Fruit fly (Drosophila melanogaster): ENCODE data around the gene CG7573.

The CG7573 gene

dm6 chr3L:11325671-11326306 lies 14.2 kb downstream of the CG7573 start (continued):
- TF ChIP-seq pan (optimal IDR thresholded peaks at IDR 0.05) (no peak), pan (GFP tag; optimal IDR thresholded peaks at IDR 0.05 in 1 of 2, IDR thresholded peaks at IDR 0.05 in 1 of 2) (peak in 1 of 2 experiments; percentile 83), CG13123 (GFP tag; optimal IDR thresholded peaks at IDR 0.05) (peak; percentile 61), Ets65A (GFP tag) (peak; percentile 97), CG18262 (tag; optimal IDR thresholded peaks at IDR 0.05) (peak; percentile 85), kah (GFP tag; optimal IDR thresholded peaks at IDR 0.05) (peak; percentile 43), gro (GFP tag; optimal IDR thresholded peaks at IDR 0.05) (no peak), CG17612 (GFP tag; IDR thresholded peaks at IDR 0.05) (0 out of 2 replicates have a peak, but pooled peaks have one; percentile 37), ac (GFP tag; optimal IDR thresholded peaks at IDR 0.05) (peak; percentile 71), CG8765 (GFP tag; IDR thresholded peaks at IDR 0.05) (peak; percentile 85; the same call in 1 of the 2 replicates), odd (GFP tag; optimal IDR thresholded peaks at IDR 0.05) (peak; percentile 13), p53 (GFP tag; optimal IDR thresholded peaks at IDR 0.05) (peak; percentile 59), Med (GFP tag) (peak; percentile 96), Meics (GFP tag; optimal IDR thresholded peaks at IDR 0.05) (peak; percentile 45), wek (GFP tag; optimal IDR thresholded peaks at IDR 0.05) (peak; percentile 24), ara (GFP tag; IDR thresholded peaks at IDR 0.05) (peak; percentile 84), CG8944 (GFP tag; optimal IDR thresholded peaks at IDR 0.05) (peak; percentile 66), fru (optimal IDR thresholded peaks at IDR 0.05) (no peak), sisA (GFP tag; IDR thresholded peaks at IDR 0.05) (peak; percentile 86), CG3726 (GFP tag; IDR thresholded peaks at IDR 0.05) (peak; percentile 79), CG11504 (tag; optimal IDR thresholded peaks at IDR 0.05) (peak; percentile 86), CG4282 (GFP tag; optimal IDR thresholded peaks at IDR 0.05) (peak; percentile 1), wdn (GFP tag; IDR thresholded peaks at IDR 0.05) (no peak), Fer2 (tag; optimal IDR thresholded peaks at IDR 0.05) (peak; percentile 23), rib (GFP tag; IDR thresholded peaks at IDR 0.05) (no peak), dm (GFP tag; optimal IDR thresholded peaks at IDR 0.05) (peak; percentile 43), CG15269 (tag; optimal IDR thresholded peaks at IDR 0.05) (peak; percentile 76), NC2β (GFP tag; optimal IDR thresholded peaks at IDR 0.05) (peak; percentile 71), sc (optimal IDR thresholded peaks at IDR 0.05) (no peak), sc (GFP tag; optimal IDR thresholded peaks at IDR 0.05) (peak; percentile 46), Bgb (GFP tag; IDR thresholded peaks at IDR 0.05; ENCODE audit: partially characterized antibody) (no peak), h (optimal IDR thresholded peaks at IDR 0.05) (no peak), TFAM (GFP tag; optimal IDR thresholded peaks at IDR 0.05) (peak; percentile 52), otp (GFP tag; IDR thresholded peaks at IDR 0.05) (peak; percentile 84; the same call in 2 of the 3 replicates), MTF-1 (GFP tag; optimal IDR thresholded peaks at IDR 0.05; ENCODE audit: borderline replicate concordance) (peak; percentile 25), Sry-δ (GFP tag; optimal IDR thresholded peaks at IDR 0.05) (peak; percentile 47), CG15696 (tag; optimal IDR thresholded peaks at IDR 0.05) (peak; percentile 80), CG8290 (GFP tag; optimal IDR thresholded peaks at IDR 0.05) (peak; percentile 41), CG8290 (tag; optimal IDR thresholded peaks at IDR 0.05) (peak in 1 of 2 experiments; percentile 33), CG4328 (GFP tag; optimal IDR thresholded peaks at IDR 0.05) (no peak), chif (GFP tag; optimal IDR thresholded peaks at IDR 0.05) (peak; percentile 89), CG1529 (GFP tag; optimal IDR thresholded peaks at IDR 0.05) (peak; percentile 63), trem (tag; optimal IDR thresholded peaks at IDR 0.05) (peak; percentile 75), CG33557 (GFP tag; optimal IDR thresholded peaks at IDR 0.05) (peak; percentile 49), CG11398 (GFP tag; optimal IDR thresholded peaks at IDR 0.05) (peak; percentile 61), az2 (GFP tag; optimal IDR thresholded peaks at IDR 0.05) (peak; percentile 81), CG10654 (GFP tag; optimal IDR thresholded peaks at IDR 0.05) (peak; percentile 76), peb (GFP tag; IDR thresholded peaks at IDR 0.05) (peak; percentile 58; the same call in 1 of the 2 replicates), CG2875 (GFP tag; optimal IDR thresholded peaks at IDR 0.05) (peak; percentile 56), Mes4 (GFP tag; optimal IDR thresholded peaks at IDR 0.05) (peak; percentile 86), CG13894 (tag; optimal IDR thresholded peaks at IDR 0.05) (no peak), Asciz (GFP tag; optimal IDR thresholded peaks at IDR 0.05) (peak; percentile 72)

Measured in whole organism, embryonic.